Worm (Caenorhabditis elegans) whole organism, young adult: ENCODE measurements around the gene ZK809.9.

ENCODE experiments used
- B0261.1 ChIP-seq: sonication (generic microtip); optimal IDR thresholded peaks from 2 replicates; lab custom pipeline; 2016; ENCODE audit warnings: mild to moderate bottlenecking, missing genetic modification characterization, moderate library complexity, missing compliant biosample characterization
- F52B5.7 ChIP-seq: sonication (generic microtip); optimal IDR thresholded peaks from 2 replicates; lab custom pipeline; 2016; ENCODE audit warnings: mild to moderate bottlenecking, missing genetic modification characterization, missing compliant biosample characterization
- K11D2.4 ChIP-seq: fragments of 200-800 bp; sonication (Bioruptor generic); IDR thresholded peaks from 2 replicates; pipeline ENCODE4 v1.3.6; 2022; ENCODE audit warnings: missing genetic modification reagents, missing genetic modification characterization, missing compliant biosample characterization
- K12H6.12 ChIP-seq: fragments of 200-800 bp; sonication (Bioruptor generic); optimal IDR thresholded peaks from 2 replicates; lab custom pipeline; 2018; ENCODE audit warnings: mild to moderate bottlenecking, missing genetic modification characterization, missing compliant biosample characterization
- T07F8.4 ChIP-seq: sonication (generic microtip); optimal IDR thresholded peaks from 2 replicates; lab custom pipeline; 2016; ENCODE audit warnings: mild to moderate bottlenecking, missing genetic modification characterization, moderate library complexity, missing compliant biosample characterization
- Y95B8A.8 ChIP-seq: fragments of 200-800 bp; sonication (Bioruptor generic); IDR thresholded peaks from 2 replicates; pipeline ENCODE4 v1.3.6; 2022; ENCODE audit warnings: missing genetic modification reagents, missing genetic modification characterization, missing compliant biosample characterization
- ZK185.1 ChIP-seq: sonication (generic microtip); optimal IDR thresholded peaks from 2 replicates; lab custom pipeline; 2016; ENCODE audit warnings: mild to moderate bottlenecking, missing genetic modification characterization, missing compliant biosample characterization; ENCODE audit not compliant: poor library complexity, severe bottlenecking
- ama-1 ChIP-seq, 3 experiments: fragments of 150-350 bp in 1 of 3; sonication (generic microtip) in 2 of 3; optimal IDR thresholded peaks; 2 replicates each; lab custom pipeline; 2014 to 2018; ENCODE audit warnings: missing biosample characterization in 2 of 3, missing genetic modification characterization in 2 of 3, missing genetic modification reagents in 2 of 3
- aptf-2 ChIP-seq: fragments of 200-800 bp; sonication (Bioruptor generic); conservative IDR thresholded peaks from 2 replicates; pipeline ENCODE4 v1.3.6; 2022; ENCODE audit warnings: missing genetic modification reagents, missing genetic modification characterization, missing compliant biosample characterization
- atf-7 ChIP-seq: sonication (generic microtip); optimal IDR thresholded peaks from 2 replicates; lab custom pipeline; 2017; ENCODE audit warnings: mild to moderate bottlenecking, missing genetic modification characterization, missing compliant biosample characterization
- attf-5 ChIP-seq: fragments of 200-800 bp; sonication (Bioruptor generic); optimal IDR thresholded peaks from 2 replicates; lab custom pipeline; 2018; ENCODE audit warnings: mild to moderate bottlenecking, missing genetic modification characterization, missing compliant biosample characterization
- bed-1 ChIP-seq: fragments of 200-800 bp; sonication (Bioruptor generic); IDR thresholded peaks from 2 replicates; pipeline ENCODE4 v1.3.6; 2022; ENCODE audit warnings: missing genetic modification reagents, missing genetic modification characterization, missing compliant biosample characterization
- cebp-1 ChIP-seq, 2 experiments: fragments of 200-800 bp in 1 of 2; sonication (Bioruptor generic) in 1 of 2; sonication (generic microtip) in 1 of 2; IDR thresholded peaks in 1 of 2; optimal IDR thresholded peaks in 1 of 2; 2 replicates each; pipeline versions ENCODE4 v1.3.6 to Lab custom; 2017 to 2022; ENCODE audit warnings: missing compliant biosample characterization in 2 of 2, missing genetic modification characterization in 2 of 2, mild to moderate bottlenecking in 1 of 2, missing genetic modification reagents in 1 of 2, moderate library complexity in 1 of 2
- ceh-91 ChIP-seq: fragments of 200-800 bp; sonication (Bioruptor generic); IDR thresholded peaks from 2 replicates; pipeline ENCODE4 v1.3.6; 2022; ENCODE audit warnings: missing genetic modification reagents, missing genetic modification characterization, missing compliant biosample characterization
- ekl-4 ChIP-seq: fragments of 200-800 bp; sonication (Bioruptor generic); IDR thresholded peaks from 2 replicates; pipeline ENCODE4 v1.3.6; 2022; ENCODE audit warnings: missing genetic modification reagents, missing genetic modification characterization, missing compliant biosample characterization
- lag-1 ChIP-seq: fragments of 200-800 bp; sonication (Bioruptor generic); IDR thresholded peaks from 2 replicates; pipeline ENCODE4 v1.3.6; 2022; ENCODE audit warnings: missing genetic modification reagents, missing genetic modification characterization, missing compliant biosample characterization
- lin-35 ChIP-seq, 3 experiments: fragments of 150-350 bp in 2 of 3; sonication (generic microtip) in 1 of 3; optimal IDR thresholded peaks; 2 replicates each; lab custom pipeline; 2014 to 2018; ENCODE audit warnings: missing biosample characterization in 3 of 3, missing genetic modification characterization in 3 of 3, missing genetic modification reagents in 3 of 3
- lin-40 ChIP-seq: sonication (generic microtip); optimal IDR thresholded peaks from 2 replicates; lab custom pipeline; 2016; ENCODE audit warnings: missing genetic modification characterization, mild to moderate bottlenecking, missing compliant biosample characterization, missing genotype, missing genetic modification reagents
- lin-54 ChIP-seq: fragments of 200-800 bp; sonication (Bioruptor generic); optimal IDR thresholded peaks from 2 replicates; lab custom pipeline; 2018; ENCODE audit warnings: mild to moderate bottlenecking, missing genetic modification characterization, missing compliant biosample characterization
- lir-1 ChIP-seq: fragments of 200-800 bp; sonication (Bioruptor generic); conservative IDR thresholded peaks from 2 replicates; pipeline ENCODE4 v1.3.6; 2022; ENCODE audit warnings: missing genetic modification reagents, missing genetic modification characterization, missing compliant biosample characterization
- lsl-1 ChIP-seq: fragments of 200-800 bp; sonication (Bioruptor generic); optimal IDR thresholded peaks from 2 replicates; lab custom pipeline; 2018; ENCODE audit warnings: mild to moderate bottlenecking, missing genetic modification characterization, moderate library complexity, missing compliant biosample characterization
- madf-8 ChIP-seq: fragments of 200-800 bp; sonication (Bioruptor generic); conservative IDR thresholded peaks from 2 replicates; pipeline ENCODE4 v1.3.6; 2022; ENCODE audit warnings: missing genetic modification reagents, missing genetic modification characterization, missing compliant biosample characterization
- mes-4 ChIP-seq: sonication (generic microtip); optimal IDR thresholded peaks from 2 replicates; lab custom pipeline; 2016; ENCODE audit warnings: missing genotype, missing genetic modification characterization, missing compliant biosample characterization
- nfya-1 ChIP-seq: sonication (generic microtip); optimal IDR thresholded peaks from 2 replicates; lab custom pipeline; 2017; ENCODE audit warnings: antibody characterized with exemption, missing compliant biosample characterization, missing genetic modification characterization, borderline replicate concordance; ENCODE audit not compliant: insufficient read depth
- nhr-80 ChIP-seq: sonication (generic microtip); optimal IDR thresholded peaks from 2 replicates; lab custom pipeline; 2016; ENCODE audit warnings: missing genetic modification characterization, missing compliant biosample characterization
- rpc-1 ChIP-seq, 2 experiments: fragments of 150-350 bp in 1 of 2; sonication (generic microtip) in 1 of 2; optimal IDR thresholded peaks; 2 replicates each; lab custom pipeline; 2014 to 2018; ENCODE audit warnings: missing biosample characterization in 1 of 2, missing genetic modification characterization in 1 of 2, missing genetic modification reagents in 1 of 2, missing genotype in 1 of 2
- sdz-38 ChIP-seq: sonication (generic microtip); optimal IDR thresholded peaks from 2 replicates; lab custom pipeline; 2016; ENCODE audit warnings: missing genotype, missing genetic modification characterization, missing compliant biosample characterization
- sea-2 ChIP-seq: fragments of 200-800 bp; sonication (Bioruptor generic); IDR thresholded peaks from 2 replicates; pipeline ENCODE4 v1.3.6; 2022; ENCODE audit warnings: missing genetic modification characterization, missing compliant biosample characterization
- snpc-1.3 ChIP-seq: sonication (generic microtip); optimal IDR thresholded peaks from 2 replicates; lab custom pipeline; 2017; ENCODE audit warnings: missing genetic modification characterization, mild to moderate bottlenecking, missing compliant biosample characterization, antibody characterized with exemption, moderate library complexity, missing genotype, missing genetic modification reagents; ENCODE audit not compliant: insufficient read depth
- tbx-9 ChIP-seq: sonication (generic microtip); optimal IDR thresholded peaks from 2 replicates; lab custom pipeline; 2016; ENCODE audit warnings: borderline replicate concordance, missing genetic modification characterization, inconsistent platforms, missing compliant biosample characterization
- zfh-2 ChIP-seq: fragments of 200-800 bp; sonication (Bioruptor generic); conservative IDR thresholded peaks from 2 replicates; pipeline ENCODE4 v1.3.6; 2022; ENCODE audit warnings: missing genetic modification reagents, missing genetic modification characterization, missing compliant biosample characterization
- ztf-25 ChIP-seq: fragments of 200-800 bp; sonication (Bioruptor generic); IDR thresholded peaks from 2 replicates; pipeline ENCODE4 v1.3.6; 2022; ENCODE audit warnings: missing genetic modification reagents, missing genetic modification characterization, missing compliant biosample characterization
- ztf-26 ChIP-seq: sonication (generic microtip); optimal IDR thresholded peaks from 2 replicates; lab custom pipeline; 2017; ENCODE audit warnings: missing genetic modification characterization, missing compliant biosample characterization
- ztf-28 ChIP-seq: fragments of 200-800 bp; sonication (Bioruptor generic); IDR thresholded peaks from 2 replicates; pipeline ENCODE4 v1.3.6; 2022; ENCODE audit warnings: missing genetic modification reagents, missing genetic modification characterization, missing compliant biosample characterization

Gene ZK809.9

DNA sequence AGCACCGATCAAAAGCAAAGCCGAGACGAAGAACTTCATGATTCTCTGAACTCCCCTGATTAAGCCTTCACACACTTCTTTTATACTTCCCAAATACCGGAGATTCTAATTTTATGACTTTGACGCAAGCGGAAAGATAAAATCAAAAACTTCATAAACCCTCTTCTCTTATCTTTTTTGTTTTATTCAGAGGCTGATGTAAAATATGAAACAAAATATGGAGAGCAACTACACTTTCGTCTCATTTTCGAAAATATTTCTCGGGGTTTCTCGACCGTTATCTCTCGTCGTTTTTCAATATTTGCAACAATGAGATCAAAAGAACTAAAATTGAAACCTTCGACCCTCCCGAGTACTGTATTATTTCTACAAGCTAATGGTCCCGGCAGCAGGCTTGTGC lies 42.0 kb upstream of the ZK809.9 start, which contains the start of gene lys-4:
Gene lys-4 (minus strand): TSS at position 115 of the 400 bp plus-strand sequence.
- no peak for TF ChIP-seq zfh-2 (GFP tag; lab: Robert Waterston, UW)
- no peak for TF ChIP-seq B0261.1 (tag; lab: Kevin White, UChicago)
- TF ChIP-seq, all 124 proteins: peak for 0

DNA sequence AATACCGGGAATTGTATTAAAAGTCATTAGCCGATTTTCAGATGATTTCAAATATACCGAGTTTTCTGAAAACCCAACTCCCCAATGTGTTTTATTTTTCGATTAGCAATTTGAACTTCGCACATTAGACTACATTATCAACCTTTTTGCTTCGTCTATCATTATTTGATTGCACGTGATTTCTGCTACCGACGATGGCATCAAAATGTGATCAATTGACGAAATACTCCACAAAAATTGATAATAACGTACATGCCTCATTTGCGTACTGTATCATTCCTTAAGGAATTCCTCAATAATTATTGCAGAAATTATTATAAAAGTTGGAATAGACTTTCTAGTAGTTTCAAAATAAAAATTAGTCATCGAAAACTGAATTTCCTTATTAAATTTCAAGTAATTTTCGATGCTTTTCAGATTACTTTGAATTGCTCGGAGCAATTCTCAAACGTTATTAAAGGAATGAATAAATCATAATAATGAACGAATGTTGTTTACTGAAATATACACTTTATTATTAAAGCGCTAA lies 41.3 kb upstream of the ZK809.9 start:
- no peak for TF ChIP-seq lin-35 (GFP tag; optimal IDR thresholded peaks at IDR 0.05; lab: Kevin White, UChicago)
- no peak for TF ChIP-seq cebp-1 (GFP tag; IDR thresholded peaks at IDR 0.05; lab: Robert Waterston, UW)
- peak; percentile 14 for TF ChIP-seq cebp-1 (tag; optimal IDR thresholded peaks at IDR 0.05; lab: Kevin White, UChicago)
- peak; percentile 66 for TF ChIP-seq nhr-80 (tag; lab: Kevin White, UChicago)
- TF ChIP-seq, all 124 proteins: peak for 2

DNA sequence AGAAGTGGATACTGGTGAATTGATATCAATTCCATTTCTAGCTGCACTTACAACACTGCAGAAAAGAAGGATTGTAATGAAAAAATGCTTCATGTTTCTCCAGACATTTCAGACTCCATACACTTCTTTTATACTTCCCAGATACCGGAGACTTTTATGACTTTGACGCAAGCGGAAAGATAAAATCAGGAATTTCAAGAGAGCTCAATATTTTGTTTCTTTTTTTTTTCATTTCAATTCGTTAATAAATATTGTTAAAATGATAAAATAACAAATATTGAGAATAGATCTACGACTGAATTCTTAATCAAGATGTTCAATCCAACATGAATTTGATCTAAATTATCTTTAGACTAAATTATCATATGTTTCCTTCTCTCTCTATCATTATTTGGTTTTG lies 39.6 kb upstream of the ZK809.9 start, which contains the start of gene lys-5:
Gene lys-5 (minus strand): TSS at position 101 of the 400 bp plus-strand sequence.
- TF ChIP-seq K12H6.12 (tag; lab: Kevin White, UChicago): no peak
- no peak for TF ChIP-seq F52B5.7 (tag; lab: Kevin White, UChicago)
- no peak for TF ChIP-seq bed-1 (GFP tag; lab: Robert Waterston, UW)
- TF ChIP-seq sdz-38 (tag; lab: Kevin White, UChicago): no peak
- no peak for TF ChIP-seq lsl-1 (GFP tag; lab: Kevin White, UChicago)
- TF ChIP-seq madf-8 (GFP tag; lab: Robert Waterston, UW): no peak
- no peak for TF ChIP-seq sea-2 (GFP tag; lab: Robert Waterston, UW)
- TF ChIP-seq lin-40 (tag; lab: Kevin White, UChicago): no peak
- TF ChIP-seq rpc-1 (optimal IDR thresholded peaks at IDR 0.05; lab: Kevin White, UChicago): no peak
- TF ChIP-seq rpc-1 (tag; optimal IDR thresholded peaks at IDR 0.05; lab: Kevin White, UChicago): no peak
- TF ChIP-seq ama-1 (optimal IDR thresholded peaks at IDR 0.05; lab: Kevin White, UChicago): no peak
- TF ChIP-seq ama-1 (GFP tag; optimal IDR thresholded peaks at IDR 0.05; lab: Kevin White, UChicago): no peak
- TF ChIP-seq Y95B8A.8 (GFP tag; lab: Robert Waterston, UW): no peak
- no peak for TF ChIP-seq aptf-2
- TF ChIP-seq, all 124 proteins: peak for 0

DNA sequence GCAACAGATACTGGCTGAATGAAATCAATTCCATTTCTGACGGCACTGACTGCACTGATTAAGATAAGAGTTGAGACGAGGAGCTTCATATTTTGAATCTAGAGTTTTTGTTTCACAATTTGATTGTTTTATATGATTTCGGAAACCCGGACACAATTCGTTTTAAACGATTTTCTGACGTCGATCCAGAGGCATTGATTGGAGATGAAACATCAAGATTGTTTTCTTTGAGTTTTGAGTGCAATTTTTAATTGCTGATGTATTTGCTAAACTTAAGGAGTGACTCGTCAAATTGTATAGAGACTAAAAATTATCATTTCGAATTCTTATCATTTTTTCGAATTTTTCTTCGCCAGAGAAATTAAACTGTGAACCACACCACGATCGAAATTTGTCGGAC lies 37.3 kb upstream of the ZK809.9 start, which contains the start of gene lys-6:
Gene lys-6 (minus strand): TSS at position 101 of the 400 bp plus-strand sequence.
- TF ChIP-seq ceh-91 (no peak), ekl-4 (GFP tag; lab: Robert Waterston, UW) (no peak), nfya-1 (no peak), snpc-1.3 (tag; lab: Kevin White, UChicago) (no peak), mes-4 (tag; lab: Kevin White, UChicago) (no peak), bed-1 (GFP tag; lab: Robert Waterston, UW) (no peak), lin-54 (GFP tag; lab: Kevin White, UChicago) (no peak), lir-1 (GFP tag; lab: Robert Waterston, UW) (no peak), lag-1 (no peak), tbx-9 (tag; lab: Kevin White, UChicago) (no peak), ZK185.1 (no peak), ztf-28 (GFP tag; lab: Robert Waterston, UW) (no peak), lin-35 (GFP tag; optimal IDR thresholded peaks at IDR 0.05; lab: Kevin White, UChicago) (no peak), K11D2.4 (GFP tag; lab: Robert Waterston, UW) (no peak), atf-7 (tag; lab: Kevin White, UChicago) (no peak), ztf-26 (tag; lab: Kevin White, UChicago) (no peak), cebp-1 (GFP tag; IDR thresholded peaks at IDR 0.05; lab: Robert Waterston, UW) (no peak), cebp-1 (tag; optimal IDR thresholded peaks at IDR 0.05; lab: Kevin White, UChicago) (no peak), ztf-25 (no peak), attf-5 (no peak), T07F8.4 (tag; lab: Kevin White, UChicago) (no peak)
